Worm (Caenorhabditis elegans) whole organism, early embryonic: ENCODE measurements around the gene best-16.
A peak's percentile ranks its signal among the peaks of the same experiment; 100 is the strongest.

ENCODE experiments used
- B0310.2 ChIP-seq: sonication (generic microtip); optimal IDR thresholded peaks from 2 replicates; lab custom pipeline; 2016; ENCODE audit warnings: mild to moderate bottlenecking, missing genetic modification characterization, missing compliant biosample characterization
- F13C5.2 ChIP-seq: sonication (generic microtip); optimal IDR thresholded peaks from 2 replicates; lab custom pipeline; 2017; ENCODE audit warnings: mild to moderate bottlenecking, missing genetic modification characterization, inconsistent platforms, missing compliant biosample characterization
- aly-1 ChIP-seq: sonication (generic microtip); optimal IDR thresholded peaks from 2 replicates; lab custom pipeline; 2016; ENCODE audit warnings: missing genetic modification characterization, missing compliant biosample characterization
- ama-1 ChIP-seq: fragments of 150-350 bp; optimal IDR thresholded peaks from 2 replicates; lab custom pipeline; 2014
- ceh-13 ChIP-seq: fragments of 200-800 bp; sonication (Bioruptor generic); optimal IDR thresholded peaks from 2 replicates; lab custom pipeline; 2018; ENCODE audit warnings: mild to moderate bottlenecking, missing genetic modification characterization, missing compliant biosample characterization
- ceh-36 ChIP-seq: sonication (generic microtip); optimal IDR thresholded peaks from 2 replicates; lab custom pipeline; 2016; ENCODE audit warnings: missing genetic modification characterization, inconsistent platforms, missing compliant biosample characterization
- ets-7 ChIP-seq: sonication (generic microtip); optimal IDR thresholded peaks from 2 replicates; lab custom pipeline; 2016; ENCODE audit warnings: missing genotype, missing genetic modification characterization, missing compliant biosample characterization
- flt-1 ChIP-seq: fragments of 200-800 bp; sonication (Bioruptor generic); IDR thresholded peaks from 2 replicates; pipeline ENCODE4 v1.3.6; 2022; ENCODE audit warnings: missing genetic modification characterization, missing compliant biosample characterization
- hmbx-1 ChIP-seq: sonication (generic microtip); optimal IDR thresholded peaks from 2 replicates; lab custom pipeline; 2016; ENCODE audit warnings: mild to moderate bottlenecking, missing genetic modification characterization, missing compliant biosample characterization
- hmg-4 ChIP-seq: fragments of 200-800 bp; sonication (Bioruptor generic); optimal IDR thresholded peaks from 2 replicates; lab custom pipeline; 2018; ENCODE audit warnings: mild to moderate bottlenecking, missing genetic modification characterization, missing compliant biosample characterization
- hnd-1 ChIP-seq: sonication (generic microtip); optimal IDR thresholded peaks from 2 replicates; lab custom pipeline; 2016; ENCODE audit warnings: missing genetic modification characterization, missing compliant biosample characterization
- pes-1 ChIP-seq: fragments of 200-800 bp; sonication (Bioruptor generic); IDR thresholded peaks from 2 replicates; pipeline ENCODE4 v1.3.6; 2022; ENCODE audit warnings: missing genetic modification reagents, missing genetic modification characterization, missing compliant biosample characterization
- scrt-1 ChIP-seq: fragments of 200-800 bp; sonication (Bioruptor generic); IDR thresholded peaks from 2 replicates; pipeline ENCODE4 v1.3.6; 2022; ENCODE audit warnings: missing genetic modification characterization, missing compliant biosample characterization
- sea-1 ChIP-seq: fragments of 200-800 bp; sonication (Bioruptor generic); conservative IDR thresholded peaks from 2 replicates; pipeline ENCODE4 v1.3.6; 2022; ENCODE audit warnings: missing genetic modification characterization, missing compliant biosample characterization
- tbx-11 ChIP-seq: fragments of 200-800 bp; sonication (Bioruptor generic); IDR thresholded peaks from 2 replicates; pipeline ENCODE4 v1.3.6; 2022; ENCODE audit warnings: missing genetic modification characterization, missing compliant biosample characterization
- tbx-37 ChIP-seq: fragments of 200-800 bp; sonication (Bioruptor generic); conservative IDR thresholded peaks from 2 replicates; pipeline ENCODE4 v1.3.6; 2022; ENCODE audit warnings: missing genetic modification reagents, missing genetic modification characterization, missing compliant biosample characterization
- tra-4 ChIP-seq: sonication (generic microtip); optimal IDR thresholded peaks from 2 replicates; lab custom pipeline; 2017; ENCODE audit warnings: missing genetic modification characterization, missing compliant biosample characterization

Gene best-16

DNA sequence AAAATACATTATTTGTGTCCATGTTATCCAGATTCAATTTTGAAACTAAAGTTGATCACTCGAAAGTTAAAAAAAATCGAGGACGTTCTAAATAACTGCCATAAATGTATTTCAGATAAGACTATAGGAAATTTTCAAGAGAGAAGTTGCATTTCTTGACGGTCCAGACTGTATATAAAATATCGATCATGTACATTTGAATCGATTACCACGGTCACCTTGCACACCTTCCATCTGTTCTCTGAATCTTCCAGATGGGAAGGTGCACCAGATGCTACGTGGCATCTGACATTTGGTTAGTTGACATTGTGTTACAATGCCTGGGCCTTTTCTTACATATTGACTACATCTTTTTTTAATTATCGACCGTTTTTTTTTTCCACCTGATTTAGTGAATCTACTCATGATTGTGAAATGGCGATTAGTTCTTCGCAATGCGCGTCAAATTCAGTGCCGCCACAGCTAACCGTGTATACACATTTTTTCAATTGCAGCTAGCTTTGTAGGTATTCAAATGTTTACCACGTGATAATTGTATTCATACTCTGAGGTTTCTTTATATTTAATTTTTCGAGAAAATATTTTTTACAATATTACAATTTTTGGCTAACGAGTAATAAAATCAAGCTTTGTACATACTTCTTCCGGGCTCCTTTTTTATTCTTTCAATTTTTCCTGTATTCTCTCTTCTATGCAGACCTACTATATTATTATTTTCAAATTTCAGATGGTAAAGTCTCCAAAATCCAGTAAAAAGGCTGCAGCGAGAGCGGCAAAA, 27.5 kb downstream of the best-16 start, which contains the start of gene skr-16:
Gene skr-16 (plus strand): TSS at position 728 of the 778 bp plus-strand sequence.
- TF ChIP-seq F13C5.2: no peak
- TF ChIP-seq B0310.2 (tag; lab: Kevin White, UChicago): no peak
- no peak for TF ChIP-seq sea-1 (GFP tag; lab: Robert Waterston, UW)
- TF ChIP-seq flt-1: no peak
- TF ChIP-seq hnd-1 (tag; lab: Kevin White, UChicago): no peak
- no peak for TF ChIP-seq tra-4

DNA sequence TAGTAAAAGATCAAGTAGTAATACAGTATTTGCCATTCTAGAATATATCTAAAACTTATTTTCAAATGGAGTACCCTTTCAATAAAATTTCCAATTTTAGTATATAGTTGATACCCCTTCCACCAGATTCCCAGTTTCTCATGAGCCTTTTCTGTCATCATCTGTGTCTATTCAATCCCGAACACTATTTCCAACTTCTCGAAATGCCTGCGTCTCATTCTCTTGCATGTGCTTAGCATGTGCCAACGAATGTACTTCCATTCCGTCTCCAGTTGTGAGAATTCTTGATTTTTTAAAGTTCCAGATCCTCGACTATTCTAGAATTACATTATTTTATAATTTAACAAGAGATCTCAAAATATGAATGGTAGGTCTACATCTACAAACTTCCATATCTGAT, 29.1 kb downstream of the best-16 start, which contains the start of gene C42D4.18:
Gene C42D4.18 (plus strand): TSS at position 231 of the 400 bp plus-strand sequence.
- TF ChIP-seq F13C5.2 (no peak), tbx-37 (no peak), hmbx-1 (tag; lab: Kevin White, UChicago) (no peak), scrt-1 (GFP tag; lab: Robert Waterston, UW) (no peak), sea-1 (GFP tag; lab: Robert Waterston, UW) (no peak), ets-7 (tag; lab: Kevin White, UChicago) (no peak), B0310.2 (tag; lab: Kevin White, UChicago) (no peak), flt-1 (no peak), ceh-36 (tag; lab: Kevin White, UChicago) (no peak), tbx-11 (GFP tag; lab: Robert Waterston, UW) (no peak), aly-1 (tag; lab: Kevin White, UChicago) (no peak), hnd-1 (tag; lab: Kevin White, UChicago) (no peak), pes-1 (GFP tag; lab: Robert Waterston, UW) (no peak), tra-4 (no peak)

DNA sequence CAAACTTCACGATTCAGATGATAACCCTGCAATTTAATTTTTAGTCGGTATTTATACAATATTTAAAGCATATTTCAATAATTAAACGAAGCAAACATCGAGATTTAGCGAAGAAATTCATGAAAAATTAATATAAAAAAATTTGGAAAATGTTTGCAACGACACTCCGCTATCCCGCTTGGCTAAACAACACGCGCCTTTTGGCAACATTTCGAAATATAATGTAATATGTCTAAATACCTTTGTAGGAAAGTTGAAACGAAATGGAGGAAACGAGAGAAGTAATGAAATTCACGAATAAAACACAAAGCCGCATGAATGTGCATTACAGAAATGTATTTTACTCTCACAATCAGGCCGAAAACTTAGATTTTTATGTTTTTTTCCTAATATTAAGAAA, 29.9 kb downstream of the best-16 start, which contains the start of gene rpc-1:
Gene rpc-1 (minus strand): TSS at position 26 of the 400 bp plus-strand sequence.
- TF ChIP-seq tbx-37 (no peak), aly-1 (tag; lab: Kevin White, UChicago) (no peak), F13C5.2 (peak; percentile 3), pes-1 (GFP tag; lab: Robert Waterston, UW) (no peak)

DNA sequence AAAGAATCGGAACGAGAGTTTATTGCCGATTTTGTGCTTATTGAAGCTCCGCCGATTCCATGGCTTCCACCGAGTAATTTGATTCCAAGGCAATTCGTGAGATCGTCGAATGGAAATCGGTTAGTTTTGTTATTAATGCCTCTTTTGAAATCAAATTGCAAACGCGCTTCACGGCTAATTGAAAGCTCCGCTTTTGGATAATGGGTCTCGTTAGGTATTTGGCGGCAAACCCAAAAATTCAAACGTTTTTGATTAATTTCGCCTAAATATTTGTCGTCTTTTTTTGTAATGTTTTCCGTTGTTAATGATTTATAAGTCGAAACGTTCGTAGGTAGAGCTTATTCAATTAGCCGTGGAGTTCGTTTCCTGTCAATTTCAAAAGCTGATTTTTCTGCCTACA, 36.0 kb downstream of the best-16 start:
- TF ChIP-seq pes-1 (GFP tag; lab: Robert Waterston, UW) (no peak), hnd-1 (tag; lab: Kevin White, UChicago) (no peak), ets-7 (tag; lab: Kevin White, UChicago) (no peak), B0310.2 (tag; lab: Kevin White, UChicago) (no peak), F13C5.2 (no peak), tbx-11 (GFP tag; lab: Robert Waterston, UW) (no peak), scrt-1 (GFP tag; lab: Robert Waterston, UW) (no peak), aly-1 (tag; lab: Kevin White, UChicago) (no peak), ama-1 (lab: Kevin White, UChicago) (no peak), hmg-4 (GFP tag; lab: Kevin White, UChicago) (no peak), tbx-37 (no peak), flt-1 (no peak), tra-4 (no peak), ceh-36 (tag; lab: Kevin White, UChicago) (no peak), hmbx-1 (tag; lab: Kevin White, UChicago) (no peak), ceh-13 (GFP tag; lab: Kevin White, UChicago) (no peak)

DNA sequence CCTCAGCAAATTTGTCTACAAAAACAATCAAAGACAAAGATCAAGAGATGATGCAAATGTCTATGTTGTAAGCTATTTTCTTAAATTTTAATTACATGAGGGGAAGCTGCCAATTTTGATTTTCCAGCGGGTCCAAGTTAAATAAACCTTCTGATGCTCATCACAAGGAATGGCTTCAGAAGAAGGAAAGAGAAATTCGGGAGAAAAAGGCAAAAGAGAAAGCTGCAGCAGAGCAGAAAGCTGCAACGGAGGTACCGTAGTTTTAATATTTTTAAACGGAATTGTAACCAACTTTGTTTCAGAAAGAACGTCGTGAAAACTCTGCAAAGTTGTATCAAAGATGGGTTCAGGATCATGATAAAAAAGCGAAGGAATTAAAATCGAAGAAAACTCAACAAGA, 37.5 kb downstream of the best-16 start:
- TF ChIP-seq B0310.2 (tag; lab: Kevin White, UChicago): no peak
- TF ChIP-seq hmg-4 (GFP tag; lab: Kevin White, UChicago): no peak
- no peak for TF ChIP-seq aly-1 (tag; lab: Kevin White, UChicago)
- no peak for TF ChIP-seq hmbx-1 (tag; lab: Kevin White, UChicago)
- no peak for TF ChIP-seq ama-1 (lab: Kevin White, UChicago)
- TF ChIP-seq hnd-1 (tag; lab: Kevin White, UChicago): no peak
- no peak for TF ChIP-seq ceh-13 (GFP tag; lab: Kevin White, UChicago)
- no peak for TF ChIP-seq scrt-1 (GFP tag; lab: Robert Waterston, UW)
- no peak for TF ChIP-seq flt-1
- no peak for TF ChIP-seq sea-1 (GFP tag; lab: Robert Waterston, UW)
- no peak for TF ChIP-seq pes-1 (GFP tag; lab: Robert Waterston, UW)
- TF ChIP-seq ets-7 (tag; lab: Kevin White, UChicago): no peak
- TF ChIP-seq F13C5.2: no peak
- no peak for TF ChIP-seq tra-4
- no peak for TF ChIP-seq ceh-36 (tag; lab: Kevin White, UChicago)
- TF ChIP-seq tbx-11 (GFP tag; lab: Robert Waterston, UW): no peak
- TF ChIP-seq tbx-37: no peak

ce11 chrIV:7156356-7156755, 39.3 kb downstream of the best-16 start, which contains the start of gene maph-9:
maph-9 (plus strand) TSS chrIV:7156628.
- TF ChIP-seq ceh-13 (GFP tag; lab: Kevin White, UChicago): no peak
- TF ChIP-seq aly-1 (tag; lab: Kevin White, UChicago): no peak
- TF ChIP-seq F13C5.2: no peak
- TF ChIP-seq tra-4: no peak
- TF ChIP-seq B0310.2 (tag; lab: Kevin White, UChicago): no peak
- no peak for TF ChIP-seq hmg-4 (GFP tag; lab: Kevin White, UChicago)
- TF ChIP-seq pes-1 (GFP tag; lab: Robert Waterston, UW): no peak
- no peak for TF ChIP-seq hmbx-1 (tag; lab: Kevin White, UChicago)
- TF ChIP-seq sea-1 (GFP tag; lab: Robert Waterston, UW): no peak
- TF ChIP-seq hnd-1 (tag; lab: Kevin White, UChicago): no peak
- no peak for TF ChIP-seq ets-7 (tag; lab: Kevin White, UChicago)
- TF ChIP-seq ama-1 (lab: Kevin White, UChicago): no peak
- TF ChIP-seq tbx-11 (GFP tag; lab: Robert Waterston, UW): no peak
- TF ChIP-seq tbx-37: no peak
- TF ChIP-seq ceh-36 (tag; lab: Kevin White, UChicago): no peak
- no peak for TF ChIP-seq scrt-1 (GFP tag; lab: Robert Waterston, UW)

- TF ChIP-seq ceh-36 (tag; lab: Kevin White, UChicago): no peak
- TF ChIP-seq sea-1 (GFP tag; lab: Robert Waterston, UW): no peak
- no peak for TF ChIP-seq flt-1
- no peak for TF ChIP-seq tbx-37
- no peak for TF ChIP-seq tbx-11 (GFP tag; lab: Robert Waterston, UW)
- TF ChIP-seq hmg-4 (GFP tag; lab: Kevin White, UChicago): no peak
- TF ChIP-seq hnd-1 (tag; lab: Kevin White, UChicago): no peak
Measured at ce11 chrIV:7154356-7154755, 41.3 kb downstream of the best-16 start, which contains the start of gene C34D4.2. C34D4.2 (plus strand) TSS chrIV:7154656.
